Worm (Caenorhabditis elegans): ENCODE measurements around the gene clec-122.
"Not testable (repeated sequence)": the region's sequence is repeated elsewhere in the genome, so short reads cannot be mapped to it uniquely, and the experiment has no call there.

- not testable (repeated sequence) for TF ChIP-seq ama-1 (optimal IDR thresholded peaks at IDR 0.05); hnd-1 (tag; optimal IDR thresholded peaks at IDR 0.05); tbx-11 (GFP tag; IDR thresholded peaks at IDR 0.05); flt-1 (GFP tag; IDR thresholded peaks at IDR 0.05); B0310.2 (tag; optimal IDR thresholded peaks at IDR 0.05); F13C5.2 (tag; optimal IDR thresholded peaks at IDR 0.05)
Measured at ce11 chrII:3144552-3144951, 38.7 kb downstream of the clec-122 start, which contains the start of gene sri-43.

All from whole organism, early embryonic.